Worm (Caenorhabditis elegans): Measurements from ENCODE around the gene ZC155.2.
A peak's percentile ranks its signal among the peaks of the same experiment; 100 is the strongest.

The ZC155.2 gene

DNA sequence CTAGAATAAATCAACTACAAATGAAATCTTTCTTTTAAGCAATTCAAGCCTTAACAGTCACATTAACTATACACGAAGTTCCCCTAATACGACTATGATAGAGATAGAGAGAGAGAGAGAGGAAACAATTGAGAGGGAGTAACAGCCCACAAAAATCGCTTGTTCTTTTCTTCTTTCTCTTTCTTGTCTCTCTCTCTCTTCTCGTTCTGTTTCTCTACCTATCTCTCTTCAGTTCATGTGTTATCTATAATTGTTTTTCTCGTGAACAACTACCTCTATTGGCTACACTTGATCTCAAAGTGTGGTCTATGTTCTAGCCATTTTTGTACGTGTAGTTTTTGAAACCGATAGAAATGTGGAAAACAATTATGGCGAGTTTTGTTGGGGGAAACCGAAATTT lies 16.1 kb upstream of the ZC155.2 start:
- no peak for TF ChIP-seq lin-39 (tag; optimal IDR thresholded peaks at IDR 0.05)
- no peak for TF ChIP-seq R02D3.7 (tag; optimal IDR thresholded peaks at IDR 0.05)
- no peak for TF ChIP-seq nhr-237 (tag; optimal IDR thresholded peaks at IDR 0.05)
- peak; percentile 51 for TF ChIP-seq ztf-4 (tag; optimal IDR thresholded peaks at IDR 0.05)
- no peak for TF ChIP-seq nhr-10 (tag; optimal IDR thresholded peaks at IDR 0.05)
- peak; percentile 54 for TF ChIP-seq gmeb-1 (tag; optimal IDR thresholded peaks at IDR 0.05)
- no peak for TF ChIP-seq ceh-82 (tag; optimal IDR thresholded peaks at IDR 0.05)
- TF ChIP-seq lin-13 (GFP tag; optimal IDR thresholded peaks at IDR 0.05), result peak; percentile 55
- TF ChIP-seq lsy-2 (tag; optimal IDR thresholded peaks at IDR 0.05), result peak; percentile 7 to 51
- TF ChIP-seq nhr-77 (tag; optimal IDR thresholded peaks at IDR 0.05), result no peak
- TF ChIP-seq ceh-16 (tag; optimal IDR thresholded peaks at IDR 0.05), result no peak
- TF ChIP-seq sma-9 (GFP tag; optimal IDR thresholded peaks at IDR 0.05), result peak; percentile 80
- no peak for TF ChIP-seq sma-9 (tag; optimal IDR thresholded peaks at IDR 0.05)
- TF ChIP-seq mab-5 (tag; optimal IDR thresholded peaks at IDR 0.05), result no peak
- TF ChIP-seq nhr-21 (tag; optimal IDR thresholded peaks at IDR 0.05), result peak; percentile 55
- no peak for TF ChIP-seq peb-1 (tag; optimal IDR thresholded peaks at IDR 0.05)
- no peak for TF ChIP-seq ZK546.5 (tag; optimal IDR thresholded peaks at IDR 0.05)
- no peak for TF ChIP-seq mbf-1 (tag; optimal IDR thresholded peaks at IDR 0.05)
- TF ChIP-seq skn-1 (tag; optimal IDR thresholded peaks at IDR 0.05), result no peak
- TF ChIP-seq blmp-1 (tag; optimal IDR thresholded peaks at IDR 0.05; ENCODE audit: insufficient read depth), result peak; percentile 70
- peak; percentile 51 for TF ChIP-seq egl-27 (tag; optimal IDR thresholded peaks at IDR 0.05)
- no peak for TF ChIP-seq nhr-23 (tag; optimal IDR thresholded peaks at IDR 0.05)
- TF ChIP-seq sem-4 (tag; optimal IDR thresholded peaks at IDR 0.05), result no peak
- TF ChIP-seq elt-1 (tag; optimal IDR thresholded peaks at IDR 0.05), result no peak
- TF ChIP-seq unc-62 (GFP tag; optimal IDR thresholded peaks at IDR 0.05), result no peak
- TF ChIP-seq unc-39 (tag; optimal IDR thresholded peaks at IDR 0.05), result no peak
- TF ChIP-seq nhr-11 (tag; optimal IDR thresholded peaks at IDR 0.05), result no peak
- TF ChIP-seq nhr-12 (tag; optimal IDR thresholded peaks at IDR 0.05), result no peak
- peak; percentile 45 for TF ChIP-seq unc-55 (GFP tag; optimal IDR thresholded peaks at IDR 0.05)
- no peak for TF ChIP-seq ama-1 (optimal IDR thresholded peaks at IDR 0.05)
- no peak for TF ChIP-seq snpc-4 (tag; optimal IDR thresholded peaks at IDR 0.05)
- no peak for TF ChIP-seq ztf-1 (GFP tag; conservative IDR thresholded peaks at IDR 0.05)
- peak; percentile 54 for TF ChIP-seq F13H6.1 (tag; optimal IDR thresholded peaks at IDR 0.05)
- TF ChIP-seq nhr-129 (tag; optimal IDR thresholded peaks at IDR 0.05), result peak; percentile 80
- no peak for TF ChIP-seq dmd-4 (tag; optimal IDR thresholded peaks at IDR 0.05)
- no peak for TF ChIP-seq zag-1 (tag; optimal IDR thresholded peaks at IDR 0.05)
- peak; percentile 63 for TF ChIP-seq sma-3 (GFP tag; optimal IDR thresholded peaks at IDR 0.05)
- no peak for TF ChIP-seq lin-11 (tag; optimal IDR thresholded peaks at IDR 0.05)
- peak; percentile 86 for TF ChIP-seq crh-2 (tag; optimal IDR thresholded peaks at IDR 0.05)
- TF ChIP-seq C34F6.9 (tag; optimal IDR thresholded peaks at IDR 0.05), result peak; percentile 74
- TF ChIP-seq nhr-25 (tag; optimal IDR thresholded peaks at IDR 0.05), result peak; percentile 92
- TF ChIP-seq Y55F3AM.14 (GFP tag; optimal IDR thresholded peaks at IDR 0.05), result no peak
- TF ChIP-seq aly-2 (tag; optimal IDR thresholded peaks at IDR 0.05), result no peak
- no peak for TF ChIP-seq elt-3 (tag; optimal IDR thresholded peaks at IDR 0.05)
- no peak for TF ChIP-seq mdl-1 (tag; optimal IDR thresholded peaks at IDR 0.05)
- no peak for TF ChIP-seq ztf-11 (tag; optimal IDR thresholded peaks at IDR 0.05)
- TF ChIP-seq alr-1 (tag; optimal IDR thresholded peaks at IDR 0.05), result no peak
- peak; percentile 71 for TF ChIP-seq nhr-6 (tag; optimal IDR thresholded peaks at IDR 0.05)
- peak; percentile 85 for TF ChIP-seq fos-1 (tag; optimal IDR thresholded peaks at IDR 0.05)
